Worm (Caenorhabditis elegans): ENCODE results near the gene F45H10.5.
A peak's percentile ranks its signal among the peaks of the same experiment; 100 is the strongest.

F45H10.5 gene

DNA sequence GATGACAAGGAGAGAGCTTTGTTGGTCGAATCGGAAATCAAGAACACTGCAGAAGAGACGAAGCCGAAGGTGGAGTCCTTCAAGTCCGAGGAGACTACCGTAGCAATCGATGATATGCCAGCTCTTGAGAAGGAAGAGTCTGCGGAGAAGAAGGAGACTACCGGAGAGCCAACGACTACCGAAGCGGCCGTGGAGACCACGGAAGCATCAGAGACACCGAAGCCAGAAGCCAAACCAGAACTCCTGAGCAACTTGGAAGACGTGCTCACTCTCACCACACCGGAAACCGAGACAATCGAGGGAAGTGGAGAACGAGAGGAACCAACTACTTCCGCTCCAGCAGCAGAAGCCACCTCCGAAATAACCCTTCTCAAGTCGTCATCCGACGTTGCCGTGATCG lies 17.6 kb upstream of the F45H10.5 start:
- no peak for TF ChIP-seq him-1 (tag; optimal IDR thresholded peaks at IDR 0.05)
- no peak for TF ChIP-seq W03F9.2 (tag; optimal IDR thresholded peaks at IDR 0.05)
- TF ChIP-seq dao-5 (tag; optimal IDR thresholded peaks at IDR 0.05) = no peak

DNA sequence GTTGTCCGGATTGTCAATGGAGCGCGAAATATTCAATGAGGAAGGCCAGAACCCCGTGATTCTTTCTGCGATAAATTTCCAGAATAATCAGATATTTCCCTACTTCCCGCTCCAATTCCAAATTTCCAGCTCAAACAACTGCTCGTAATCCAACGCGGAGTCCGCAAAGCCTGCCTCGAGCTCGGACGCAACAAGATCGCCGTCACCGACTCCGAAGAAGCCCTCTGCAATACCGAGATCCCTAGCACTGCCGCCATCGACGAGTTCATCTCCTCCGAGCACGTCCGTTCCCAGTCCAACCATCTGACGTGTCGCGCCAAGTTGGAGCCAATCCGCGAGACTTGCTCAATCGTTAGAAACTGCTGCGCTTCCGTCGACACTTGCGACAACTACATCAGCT lies 16.6 kb upstream of the F45H10.5 start:
- TF ChIP-seq him-1 (tag; optimal IDR thresholded peaks at IDR 0.05) = no peak

DNA sequence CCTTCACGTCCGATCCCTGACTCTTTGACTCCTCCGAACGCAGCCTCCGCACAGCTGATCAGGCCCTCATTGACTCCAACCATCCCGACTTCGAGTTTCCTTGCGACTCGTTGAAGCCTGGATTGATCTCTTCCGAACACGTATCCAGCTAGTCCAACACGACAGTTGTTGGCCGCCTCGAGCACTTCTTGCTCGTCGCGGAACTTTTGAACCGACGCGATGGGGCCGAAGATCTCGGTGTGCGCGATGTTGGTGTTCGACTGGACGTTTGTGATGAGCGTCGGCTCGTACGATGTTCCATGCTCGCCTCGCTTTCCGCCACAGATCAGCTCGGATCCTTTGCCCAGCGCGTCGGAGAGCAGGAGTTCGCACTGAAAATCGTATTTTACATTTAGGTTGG lies 14.1 kb upstream of the F45H10.5 start:
- TF ChIP-seq him-1 (tag; optimal IDR thresholded peaks at IDR 0.05) (no peak), W03F9.2 (tag; optimal IDR thresholded peaks at IDR 0.05) (no peak), dao-5 (tag; optimal IDR thresholded peaks at IDR 0.05) (no peak)

ce11 chrII:13489896-13490295 lies 11.8 kb upstream of the F45H10.5 start:
- TF ChIP-seq him-1 (tag; optimal IDR thresholded peaks at IDR 0.05) = no peak
- no peak for TF ChIP-seq dao-5 (tag; optimal IDR thresholded peaks at IDR 0.05)
- TF ChIP-seq W03F9.2 (tag; optimal IDR thresholded peaks at IDR 0.05) = no peak

DNA sequence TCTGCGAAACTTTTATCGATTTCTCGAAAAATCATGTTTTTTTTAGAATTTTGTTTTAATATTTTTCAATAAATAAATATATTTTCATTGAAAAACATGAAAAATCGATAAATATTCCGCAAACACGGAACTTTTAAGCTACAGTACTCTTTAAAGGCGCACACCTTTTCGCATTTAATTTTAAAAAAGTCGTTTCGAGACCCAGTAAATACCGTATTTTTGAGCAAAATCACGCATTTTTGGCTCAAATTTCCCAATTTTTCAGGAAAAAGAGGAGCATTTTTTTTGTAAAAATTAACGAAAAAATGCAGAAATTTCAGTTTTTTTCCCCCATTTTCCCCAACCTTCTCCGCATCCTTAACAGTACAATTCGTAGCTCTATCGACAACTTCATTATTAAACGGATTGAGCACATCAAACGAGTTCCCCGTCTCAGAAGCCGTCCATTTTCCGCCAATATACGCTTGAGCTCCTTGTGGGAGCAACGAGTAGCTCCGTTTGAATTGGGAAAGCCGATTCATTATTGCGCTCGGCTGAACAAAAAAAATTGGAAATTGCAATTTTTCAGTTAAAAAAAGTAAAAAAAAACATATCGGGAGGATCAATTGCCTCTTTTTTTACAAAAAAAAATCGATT lies 10.3 kb upstream of the F45H10.5 start, which contains the start of gene alh-7:
alh-7 (minus strand) TSS at position 533 of the 636 bp plus-strand sequence.
- no peak for TF ChIP-seq him-1 (tag; optimal IDR thresholded peaks at IDR 0.05)
- TF ChIP-seq dao-5 (tag; optimal IDR thresholded peaks at IDR 0.05) = no peak
- no peak for TF ChIP-seq W03F9.2 (tag; optimal IDR thresholded peaks at IDR 0.05)

- no peak for TF ChIP-seq W03F9.2 (tag; optimal IDR thresholded peaks at IDR 0.05)
- no peak for TF ChIP-seq dao-5 (tag; optimal IDR thresholded peaks at IDR 0.05)
- no peak for TF ChIP-seq him-1 (tag; optimal IDR thresholded peaks at IDR 0.05)
These were observed 8.7 kb upstream of the F45H10.5 start, which contains the start of gene F45H10.2 for ce11 chrII:13492948-13493347. Gene F45H10.2, minus strand, starts transcription at chrII:13493048.

DNA sequence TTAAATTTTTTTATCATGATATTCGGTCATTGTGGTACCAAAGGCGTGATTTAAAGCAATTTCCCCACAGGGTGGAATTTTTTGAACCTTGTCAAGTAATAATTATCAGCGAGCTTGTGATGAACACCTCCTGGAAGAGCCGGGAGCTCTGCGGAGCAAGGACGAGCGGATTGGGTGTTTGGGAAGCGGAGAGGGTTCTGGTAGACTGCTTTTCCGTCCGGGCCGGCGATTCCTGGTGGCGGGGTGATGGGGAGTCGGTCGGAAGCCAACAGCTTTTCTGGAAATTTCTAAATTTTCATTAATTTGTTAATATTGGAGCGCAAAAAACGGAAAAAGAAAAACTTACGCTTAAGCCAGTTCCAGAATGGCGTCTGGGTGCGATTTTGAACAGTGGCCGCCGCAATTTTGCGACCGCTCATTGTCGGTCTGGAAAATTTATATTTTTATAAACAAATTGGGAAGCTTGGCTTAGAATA lies 7.5 kb upstream of the F45H10.5 start, which contains the start of gene ndua-7:
ndua-7 (minus strand) TSS at position 426 of the 476 bp plus-strand sequence.
- TF ChIP-seq W03F9.2 (tag; optimal IDR thresholded peaks at IDR 0.05) (no peak), dao-5 (tag; optimal IDR thresholded peaks at IDR 0.05) (no peak), him-1 (tag; optimal IDR thresholded peaks at IDR 0.05) (no peak)

DNA sequence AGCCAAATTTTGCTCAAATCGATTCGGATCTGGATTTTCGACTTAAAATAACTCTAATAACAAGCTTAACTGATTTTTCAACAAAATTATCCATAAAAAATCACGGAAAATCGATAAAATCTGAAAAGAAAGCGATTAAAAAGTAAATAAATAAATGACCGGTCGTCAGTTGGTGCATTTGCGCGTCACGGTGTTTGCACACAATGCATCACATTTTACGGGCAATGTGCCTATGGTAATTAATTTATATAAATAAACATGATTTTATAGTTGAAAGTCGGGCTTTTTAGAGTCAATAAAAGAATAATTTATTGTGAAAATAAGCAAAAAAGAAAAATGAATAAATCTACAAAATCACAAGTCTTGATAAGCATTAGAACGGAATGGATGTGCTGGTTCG lies 6.9 kb upstream of the F45H10.5 start:
- no peak for TF ChIP-seq him-1 (tag; optimal IDR thresholded peaks at IDR 0.05)
- peak; percentile 65 for TF ChIP-seq W03F9.2 (tag; optimal IDR thresholded peaks at IDR 0.05)

ce11 chrII:13495718-13496117 lies 6.0 kb upstream of the F45H10.5 start, which contains the start of gene drr-1:
Gene drr-1, minus strand, starts transcription at chrII:13495900.
- TF ChIP-seq dao-5 (tag; optimal IDR thresholded peaks at IDR 0.05) (no peak), W03F9.2 (tag; optimal IDR thresholded peaks at IDR 0.05) (no peak)

DNA sequence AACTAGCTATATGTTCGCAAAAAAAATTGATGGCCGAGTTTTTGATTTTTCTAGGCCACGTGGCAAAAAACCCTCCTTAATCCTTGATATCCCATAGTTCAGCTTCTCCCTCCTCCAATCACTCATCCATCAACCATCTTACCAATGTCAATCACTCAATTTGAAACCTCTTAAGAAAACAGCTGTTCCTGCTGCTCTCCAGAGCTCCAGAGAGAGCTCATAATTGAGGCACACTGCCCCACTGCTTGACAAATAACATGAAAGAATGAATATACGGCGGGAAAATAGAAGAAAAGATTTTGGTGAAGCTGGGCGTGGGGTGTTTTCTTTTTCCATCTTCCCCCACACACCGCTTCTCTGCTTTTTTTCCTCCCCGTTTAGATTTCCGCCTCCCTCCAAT lies 1.1 kb upstream of the F45H10.5 start:
- TF ChIP-seq dao-5 (tag; optimal IDR thresholded peaks at IDR 0.05) = no peak
- TF ChIP-seq W03F9.2 (tag; optimal IDR thresholded peaks at IDR 0.05) = no peak
- no peak for TF ChIP-seq him-1 (tag; optimal IDR thresholded peaks at IDR 0.05)

- TF ChIP-seq dao-5 (tag; optimal IDR thresholded peaks at IDR 0.05) = no peak
- TF ChIP-seq him-1 (tag; optimal IDR thresholded peaks at IDR 0.05) = no peak
- TF ChIP-seq W03F9.2 (tag; optimal IDR thresholded peaks at IDR 0.05) = no peak
These were observed 2.0 kb downstream of the F45H10.5 start, which contains the start of gene F54F11.1 for ce11 chrII:13503653-13504052. Gene F54F11.1, plus strand, starts transcription at chrII:13503953.

ce11 chrII:13505386-13505785 lies 3.7 kb downstream of the F45H10.5 start:
- no peak for TF ChIP-seq dao-5 (tag; optimal IDR thresholded peaks at IDR 0.05)
- TF ChIP-seq W03F9.2 (tag; optimal IDR thresholded peaks at IDR 0.05) = no peak
- no peak for TF ChIP-seq him-1 (tag; optimal IDR thresholded peaks at IDR 0.05)

DNA sequence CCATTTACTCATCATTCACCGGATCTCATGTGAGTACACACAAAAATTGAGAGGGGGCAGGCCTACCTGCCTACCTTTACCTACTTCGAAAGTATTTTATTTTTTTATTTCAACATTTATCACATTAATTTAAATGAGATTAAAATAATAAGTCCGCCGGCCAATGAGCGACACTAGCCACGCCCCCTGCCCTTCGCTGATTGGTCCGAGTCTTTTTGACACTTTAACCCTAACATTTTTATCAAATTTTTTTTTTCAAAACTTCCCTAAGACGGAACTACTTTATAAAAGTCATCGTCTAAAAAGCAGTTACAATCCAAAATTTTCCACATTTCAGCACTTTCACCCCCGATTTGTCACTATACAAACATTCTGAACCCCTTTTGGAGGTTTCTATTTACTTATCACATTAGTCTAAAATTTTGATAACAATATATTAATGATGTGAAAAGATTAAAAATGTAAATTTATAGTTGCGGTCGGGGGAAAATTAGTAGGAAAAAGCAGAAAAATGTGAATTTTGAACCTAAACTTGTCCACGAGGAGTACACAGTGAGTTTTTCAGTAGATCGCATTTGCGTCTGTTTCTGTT lies 4.4 kb downstream of the F45H10.5 start:
- TF ChIP-seq W03F9.2 (tag; optimal IDR thresholded peaks at IDR 0.05) = no peak
- no peak for TF ChIP-seq him-1 (tag; optimal IDR thresholded peaks at IDR 0.05)
- TF ChIP-seq dao-5 (tag; optimal IDR thresholded peaks at IDR 0.05) = no peak

- TF ChIP-seq W03F9.2 (tag; optimal IDR thresholded peaks at IDR 0.05) (no peak), dao-5 (tag; optimal IDR thresholded peaks at IDR 0.05) (no peak)
These were observed 5.9 kb downstream of the F45H10.5 start, which contains the start of gene nep-17 for ce11 chrII:13507535-13507934. Gene nep-17, plus strand, starts transcription at chrII:13507819.

DNA sequence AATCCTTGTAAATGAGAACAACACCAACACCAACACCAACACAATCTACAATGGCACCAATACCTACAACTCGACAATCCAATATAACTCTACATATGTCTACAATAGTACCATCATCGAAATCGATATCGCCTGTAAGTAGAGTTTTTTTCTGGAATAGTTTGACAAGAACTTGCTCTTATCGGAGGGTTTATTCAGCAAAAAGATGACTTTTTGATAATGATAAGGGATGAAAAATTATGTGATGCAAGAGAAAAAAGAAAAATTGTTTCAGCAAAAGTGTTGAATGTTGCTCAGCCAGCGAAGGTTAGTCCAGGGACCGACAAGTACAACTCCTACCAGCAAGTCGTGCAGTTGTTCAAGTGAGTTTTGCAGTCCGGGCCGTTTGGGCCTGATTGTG lies 6.9 kb downstream of the F45H10.5 start:
- TF ChIP-seq W03F9.2 (tag; optimal IDR thresholded peaks at IDR 0.05) = no peak
- no peak for TF ChIP-seq him-1 (tag; optimal IDR thresholded peaks at IDR 0.05)
- TF ChIP-seq dao-5 (tag; optimal IDR thresholded peaks at IDR 0.05) = no peak
